Fruit fly (Drosophila melanogaster) ovary, adult (tissue): ENCODE data around the gene CG13689.

Source experiments
- CG17801 ChIP-seq: fragments of 200-800 bp; optimal IDR thresholded peaks from 2 replicates; lab custom pipeline; 2019; ENCODE audit warnings: missing biosample characterization, mild to moderate bottlenecking, missing genetic modification characterization, moderate library complexity; ENCODE audit not compliant: partially characterized antibody

Gene CG13689

dm6 chr2L:602439-602879 lies at the start of gene CG13689:
Gene CG13689 (plus strand): TSS chr2L:602813.
- TF ChIP-seq CG17801 (GFP tag; lab: Kevin White, UChicago), result peak; percentile 2

dm6 chr2L:559311-559710 lies 43.3 kb upstream of the CG13689 start, which contains the start of gene Tspo:
Gene Tspo (plus strand): TSS chr2L:559612.
- no peak for TF ChIP-seq CG17801 (GFP tag; lab: Kevin White, UChicago)

dm6 chr2L:559770-560567 lies 42.6 kb upstream of the CG13689 start, which contains the start of gene rempA:
Gene rempA (minus strand): TSS chr2L:560310.
- TF ChIP-seq CG17801 (GFP tag; lab: Kevin White, UChicago), result no peak

dm6 chr2L:563314-563713 lies 39.3 kb upstream of the CG13689 start:
- TF ChIP-seq CG17801 (GFP tag; lab: Kevin White, UChicago), result no peak

- no peak for TF ChIP-seq CG17801 (GFP tag; lab: Kevin White, UChicago)
These were observed 38.7 kb upstream of the CG13689 start, which contains the start of the genes uncNacbeta and CG2794 for dm6 chr2L:563769-564550. Gene uncNacbeta (minus strand): TSS chr2L:563819. Gene CG2794 (plus strand): TSS chr2L:564163.

dm6 chr2L:568030-568429 lies 34.6 kb upstream of the CG13689 start, which contains the start of the genes Nle and Sf3b1:
Gene Nle (minus strand): TSS chr2L:568121.
Gene Sf3b1 (plus strand): TSS chr2L:568340.
- TF ChIP-seq CG17801 (GFP tag; lab: Kevin White, UChicago), result peak; percentile 28

- peak; percentile 81 for TF ChIP-seq CG17801 (GFP tag; lab: Kevin White, UChicago)
These were observed 28.4 kb upstream of the CG13689 start, which contains the start of the genes Ipk2 and cold for dm6 chr2L:574226-574625. Gene Ipk2 (minus strand): TSS chr2L:574264. Gene cold (plus strand): TSS chr2L:574291.

- no peak for TF ChIP-seq CG17801 (GFP tag; lab: Kevin White, UChicago)
These were observed 25.9 kb upstream of the CG13689 start, which contains the start of gene Ptth for dm6 chr2L:576559-577184. Gene Ptth (minus strand): TSS chr2L:576896.

- no peak for TF ChIP-seq CG17801 (GFP tag; lab: Kevin White, UChicago)
These were observed 25.4 kb upstream of the CG13689 start, which contains the start of gene Pph13 for dm6 chr2L:577186-577585. Gene Pph13 (plus strand): TSS chr2L:577486.

- TF ChIP-seq CG17801 (GFP tag; lab: Kevin White, UChicago), result no peak
These were observed 17.3 kb upstream of the CG13689 start for dm6 chr2L:585268-585667.

- no peak for TF ChIP-seq CG17801 (GFP tag; lab: Kevin White, UChicago)
These were observed 11.1 kb upstream of the CG13689 start for dm6 chr2L:591511-591910.

- no peak for TF ChIP-seq CG17801 (GFP tag; lab: Kevin White, UChicago)
These were observed 8.6 kb upstream of the CG13689 start for dm6 chr2L:594048-594447.

dm6 chr2L:594635-595384 lies 7.8 kb upstream of the CG13689 start, which contains the start of gene Gsc:
Gene Gsc (minus strand): TSS chr2L:594685.
- TF ChIP-seq CG17801 (GFP tag; lab: Kevin White, UChicago), result no peak

- no peak for TF ChIP-seq CG17801 (GFP tag; lab: Kevin White, UChicago)
These were observed 4.8 kb upstream of the CG13689 start for dm6 chr2L:597771-598170.
